Worm (Caenorhabditis elegans) whole organism, young adult: ENCODE data around the gene sri-53.

Experiments used
- hmg-1.2 ChIP-seq: fragments of 200-800 bp; sonication (Bioruptor generic); IDR thresholded peaks from 2 replicates; pipeline ENCODE4 v1.3.6; 2022; ENCODE audit warnings: missing genetic modification reagents, missing genetic modification characterization, missing compliant biosample characterization
- hsf-1 ChIP-seq: fragments of 200-800 bp; sonication (Bioruptor generic); IDR thresholded peaks from 2 replicates; pipeline ENCODE4 v1.3.6; 2022; ENCODE audit warnings: missing genetic modification reagents, missing genetic modification characterization, missing compliant biosample characterization
- sea-2 ChIP-seq: fragments of 200-800 bp; sonication (Bioruptor generic); IDR thresholded peaks from 2 replicates; pipeline ENCODE4 v1.3.6; 2022; ENCODE audit warnings: missing genetic modification characterization, missing compliant biosample characterization

- no peak for TF ChIP-seq hsf-1
- no peak for TF ChIP-seq hmg-1.2 (GFP tag; lab: Robert Waterston, UW)
- no peak for TF ChIP-seq sea-2 (GFP tag; lab: Robert Waterston, UW)
Measured at ce11 chrII:3206423-3206989, 4.1 kb upstream of the sri-53 start, which contains the start of the genes ZC239.20 and ZC239.21.
